Worm (Caenorhabditis elegans) whole organism, young adult: ENCODE data around the gene R166.3.

Experiments used
- B0019.2 ChIP-seq: fragments of 200-800 bp; sonication (Bioruptor generic); conservative IDR thresholded peaks from 2 replicates; pipeline ENCODE4 v1.3.6; 2022; ENCODE audit warnings: missing genetic modification reagents, missing genetic modification characterization, missing compliant biosample characterization
- F37B4.10 ChIP-seq: fragments of 200-800 bp; sonication (Bioruptor generic); IDR thresholded peaks from 2 replicates; pipeline ENCODE4 v1.3.6; 2022; ENCODE audit warnings: missing genetic modification characterization, missing compliant biosample characterization
- F52B5.7 ChIP-seq: sonication (generic microtip); optimal IDR thresholded peaks from 2 replicates; lab custom pipeline; 2016; ENCODE audit warnings: mild to moderate bottlenecking, missing genetic modification characterization, missing compliant biosample characterization
- F55B11.4 ChIP-seq: sonication (generic microtip); optimal IDR thresholded peaks from 2 replicates; lab custom pipeline; 2016; ENCODE audit warnings: missing compliant biosample characterization, missing genetic modification characterization, borderline replicate concordance; ENCODE audit not compliant: insufficient read depth
- K12H6.12 ChIP-seq: fragments of 200-800 bp; sonication (Bioruptor generic); optimal IDR thresholded peaks from 2 replicates; lab custom pipeline; 2018; ENCODE audit warnings: mild to moderate bottlenecking, missing genetic modification characterization, missing compliant biosample characterization
- Y67H2A.10 ChIP-seq: fragments of 200-800 bp; sonication (Bioruptor generic); conservative IDR thresholded peaks from 2 replicates; pipeline ENCODE4 v1.3.6; 2022; ENCODE audit warnings: missing genetic modification reagents, missing genetic modification characterization, missing compliant biosample characterization
- aptf-3 ChIP-seq: fragments of 200-800 bp; sonication (Bioruptor generic); IDR thresholded peaks from 2 replicates; pipeline ENCODE4 v1.3.6; 2022; ENCODE audit warnings: missing genetic modification characterization, missing compliant biosample characterization
- atf-7 ChIP-seq: sonication (generic microtip); optimal IDR thresholded peaks from 2 replicates; lab custom pipeline; 2017; ENCODE audit warnings: mild to moderate bottlenecking, missing genetic modification characterization, missing compliant biosample characterization
- attf-5 ChIP-seq: fragments of 200-800 bp; sonication (Bioruptor generic); optimal IDR thresholded peaks from 2 replicates; lab custom pipeline; 2018; ENCODE audit warnings: mild to moderate bottlenecking, missing genetic modification characterization, missing compliant biosample characterization
- cebp-1 ChIP-seq, 2 experiments: fragments of 200-800 bp in 1 of 2; sonication (Bioruptor generic) in 1 of 2; sonication (generic microtip) in 1 of 2; IDR thresholded peaks in 1 of 2; optimal IDR thresholded peaks in 1 of 2; 2 replicates each; pipeline versions ENCODE4 v1.3.6 to Lab custom; 2017 to 2022; ENCODE audit warnings: missing compliant biosample characterization in 2 of 2, missing genetic modification characterization in 2 of 2, mild to moderate bottlenecking in 1 of 2, missing genetic modification reagents in 1 of 2, moderate library complexity in 1 of 2
- ceh-58 ChIP-seq: fragments of 200-800 bp; sonication (Bioruptor generic); IDR thresholded peaks from 2 replicates; pipeline ENCODE4 v1.3.6; 2022; ENCODE audit warnings: missing genetic modification characterization, missing compliant biosample characterization
- ceh-79 ChIP-seq: sonication (generic microtip); optimal IDR thresholded peaks from 2 replicates; lab custom pipeline; 2017; ENCODE audit warnings: mild to moderate bottlenecking, missing genetic modification characterization, missing compliant biosample characterization
- chd-7 ChIP-seq: sonication (generic microtip); optimal IDR thresholded peaks from 2 replicates; lab custom pipeline; 2016; ENCODE audit warnings: mild to moderate bottlenecking, missing genetic modification characterization, moderate library complexity, missing compliant biosample characterization
- die-1 ChIP-seq: sonication (generic microtip); optimal IDR thresholded peaks from 2 replicates; lab custom pipeline; 2016; ENCODE audit warnings: missing genotype, mild to moderate bottlenecking, missing genetic modification characterization, missing compliant biosample characterization
- dpff-1 ChIP-seq: sonication (generic microtip); optimal IDR thresholded peaks from 2 replicates; lab custom pipeline; 2017; ENCODE audit warnings: mild to moderate bottlenecking, missing genetic modification characterization, missing compliant biosample characterization
- fkh-3 ChIP-seq: sonication (generic microtip); optimal IDR thresholded peaks from 2 replicates; lab custom pipeline; 2016; ENCODE audit warnings: mild to moderate bottlenecking, missing genetic modification characterization, missing compliant biosample characterization
- gei-17 ChIP-seq: fragments of 200-800 bp; sonication (Bioruptor generic); optimal IDR thresholded peaks from 2 replicates; lab custom pipeline; 2018; ENCODE audit warnings: mild to moderate bottlenecking, missing genetic modification characterization, missing compliant biosample characterization
- hlh-12 ChIP-seq: sonication (generic microtip); optimal IDR thresholded peaks from 2 replicates; lab custom pipeline; 2016; ENCODE audit warnings: missing genetic modification characterization, missing compliant biosample characterization
- lag-1 ChIP-seq: fragments of 200-800 bp; sonication (Bioruptor generic); IDR thresholded peaks from 2 replicates; pipeline ENCODE4 v1.3.6; 2022; ENCODE audit warnings: missing genetic modification reagents, missing genetic modification characterization, missing compliant biosample characterization
- let-526 ChIP-seq: fragments of 200-800 bp; sonication (Bioruptor generic); IDR thresholded peaks from 2 replicates; pipeline ENCODE4 v1.3.6; 2022; ENCODE audit warnings: missing genetic modification reagents, missing genetic modification characterization, missing compliant biosample characterization
- lin-26 ChIP-seq: fragments of 200-800 bp; sonication (Bioruptor generic); IDR thresholded peaks from 2 replicates; pipeline ENCODE4 v1.3.6; 2022; ENCODE audit warnings: missing genetic modification reagents, missing genetic modification characterization, missing compliant biosample characterization
- lsy-27 ChIP-seq: sonication (generic microtip); optimal IDR thresholded peaks from 2 replicates; lab custom pipeline; 2017; ENCODE audit warnings: missing genetic modification characterization, mild to moderate bottlenecking, missing compliant biosample characterization, antibody characterized with exemption, missing genotype, borderline replicate concordance; ENCODE audit not compliant: insufficient read depth
- madf-6 ChIP-seq: fragments of 200-800 bp; sonication (Bioruptor generic); IDR thresholded peaks from 2 replicates; pipeline ENCODE4 v1.3.6; 2022; ENCODE audit warnings: missing genetic modification reagents, missing genetic modification characterization, missing compliant biosample characterization
- madf-8 ChIP-seq: fragments of 200-800 bp; sonication (Bioruptor generic); conservative IDR thresholded peaks from 2 replicates; pipeline ENCODE4 v1.3.6; 2022; ENCODE audit warnings: missing genetic modification reagents, missing genetic modification characterization, missing compliant biosample characterization
- mcd-1 ChIP-seq: fragments of 200-800 bp; sonication (Bioruptor generic); IDR thresholded peaks from 2 replicates; pipeline ENCODE4 v1.3.6; 2022; ENCODE audit warnings: missing genetic modification reagents, missing genetic modification characterization, missing compliant biosample characterization
- nfya-2 ChIP-seq: fragments of 200-800 bp; sonication (Bioruptor generic); IDR thresholded peaks from 2 replicates; pipeline ENCODE4 v1.3.6; 2022; ENCODE audit warnings: missing genetic modification reagents, missing genetic modification characterization, missing compliant biosample characterization
- nhr-179 ChIP-seq: sonication (generic microtip); optimal IDR thresholded peaks from 2 replicates; lab custom pipeline; 2016; ENCODE audit warnings: mild to moderate bottlenecking, missing genetic modification characterization, missing compliant biosample characterization
- nhr-80 ChIP-seq: sonication (generic microtip); optimal IDR thresholded peaks from 2 replicates; lab custom pipeline; 2016; ENCODE audit warnings: missing genetic modification characterization, missing compliant biosample characterization
- rcor-1 ChIP-seq: fragments of 200-800 bp; sonication (Bioruptor generic); IDR thresholded peaks from 2 replicates; pipeline ENCODE4 v1.3.6; 2022; ENCODE audit warnings: missing genetic modification reagents, missing genetic modification characterization, missing compliant biosample characterization
- sptf-2 ChIP-seq: fragments of 200-800 bp; sonication (Bioruptor generic); optimal IDR thresholded peaks from 2 replicates; lab custom pipeline; 2018; ENCODE audit warnings: mild to moderate bottlenecking, missing genetic modification characterization, missing compliant biosample characterization
- zfh-2 ChIP-seq: fragments of 200-800 bp; sonication (Bioruptor generic); conservative IDR thresholded peaks from 2 replicates; pipeline ENCODE4 v1.3.6; 2022; ENCODE audit warnings: missing genetic modification reagents, missing genetic modification characterization, missing compliant biosample characterization
- ztf-18 ChIP-seq: sonication (generic microtip); optimal IDR thresholded peaks from 2 replicates; lab custom pipeline; 2016; ENCODE audit warnings: missing genotype, mild to moderate bottlenecking, missing genetic modification characterization, missing compliant biosample characterization
- ztf-28 ChIP-seq: fragments of 200-800 bp; sonication (Bioruptor generic); IDR thresholded peaks from 2 replicates; pipeline ENCODE4 v1.3.6; 2022; ENCODE audit warnings: missing genetic modification reagents, missing genetic modification characterization, missing compliant biosample characterization
- ztf-3 ChIP-seq: fragments of 200-800 bp; sonication (Bioruptor generic); optimal IDR thresholded peaks from 2 replicates; lab custom pipeline; 2018; ENCODE audit warnings: mild to moderate bottlenecking, missing genetic modification characterization, missing compliant biosample characterization
- ztf-6 ChIP-seq: fragments of 200-800 bp; sonication (Bioruptor generic); IDR thresholded peaks from 2 replicates; pipeline ENCODE4 v1.3.6; 2022; ENCODE audit warnings: missing genetic modification reagents, missing genetic modification characterization, missing compliant biosample characterization

The R166.3 gene

DNA sequence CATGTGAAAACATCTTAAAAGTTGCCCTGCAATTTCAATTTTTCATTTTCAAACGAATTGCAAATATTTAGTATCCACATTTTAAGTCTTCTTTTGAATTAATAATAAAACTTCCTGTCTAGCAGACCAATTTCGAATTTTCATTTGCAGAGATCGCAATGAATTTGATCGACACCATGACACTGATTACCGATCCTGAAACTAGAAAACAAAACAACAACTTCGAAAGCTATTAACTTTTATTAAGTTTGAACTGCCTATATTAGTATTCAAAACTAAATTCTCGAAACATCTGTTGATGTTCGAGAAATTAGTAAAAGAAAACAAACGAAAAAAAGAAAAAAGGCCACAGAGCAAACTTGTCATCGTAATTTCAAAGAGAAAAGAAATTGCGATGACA, 35.0 kb upstream of the R166.3 start (continued):
- 0 out of 2 replicates have a peak, but pooled peaks have one; percentile 19 for TF ChIP-seq rcor-1 (GFP tag; lab: Robert Waterston, UW)

DNA sequence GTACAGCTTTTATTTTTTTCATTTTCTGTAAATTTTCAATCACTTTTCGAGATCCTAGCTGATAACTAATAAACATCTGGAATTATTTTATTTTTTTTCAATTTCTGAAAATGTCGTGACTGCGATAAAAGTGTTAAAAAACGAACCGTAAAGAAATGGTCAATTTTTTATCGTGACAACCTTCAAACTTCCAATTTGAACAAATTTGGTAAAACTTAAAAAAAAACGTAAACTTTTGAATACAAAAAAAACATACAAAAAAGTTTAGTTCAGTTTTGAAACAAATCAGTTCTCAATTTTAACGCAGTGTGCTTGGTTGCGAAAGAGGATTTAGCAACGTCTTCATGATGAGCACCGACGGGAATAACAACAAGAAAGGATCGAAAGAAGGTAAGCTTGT, 32.8 kb upstream of the R166.3 start, which contains the start of gene C06A1.3:
TSS of gene C06A1.3 (plus strand) at position 301 of the 400 bp plus-strand sequence.
- TF ChIP-seq mcd-1 (GFP tag; lab: Robert Waterston, UW) (no peak), lag-1 (GFP tag; lab: Robert Waterston, UW) (no peak), madf-8 (GFP tag; lab: Robert Waterston, UW) (no peak), gei-17 (GFP tag; lab: Kevin White, UChicago) (no peak), nhr-80 (tag; lab: Kevin White, UChicago) (no peak), F52B5.7 (tag; lab: Kevin White, UChicago) (no peak), F37B4.10 (GFP tag; lab: Robert Waterston, UW) (no peak), ceh-79 (tag; lab: Kevin White, UChicago) (no peak), B0019.2 (no peak), nfya-2 (GFP tag; lab: Robert Waterston, UW) (no peak), ceh-58 (no peak), chd-7 (no peak), F55B11.4 (tag; lab: Kevin White, UChicago) (no peak), lin-26 (GFP tag; lab: Robert Waterston, UW) (no peak)

ce11 chrII:10570302-10570701, 31.2 kb upstream of the R166.3 start, which contains the start of gene txt-13:
txt-13 (plus strand) TSS chrII:10570602.
- TF ChIP-seq chd-7 (no peak), aptf-3 (GFP tag; lab: Robert Waterston, UW) (no peak), lin-26 (GFP tag; lab: Robert Waterston, UW) (no peak), F52B5.7 (tag; lab: Kevin White, UChicago) (no peak), K12H6.12 (tag; lab: Kevin White, UChicago) (no peak), gei-17 (GFP tag; lab: Kevin White, UChicago) (no peak), dpff-1 (tag; lab: Kevin White, UChicago) (no peak), zfh-2 (no peak)

DNA sequence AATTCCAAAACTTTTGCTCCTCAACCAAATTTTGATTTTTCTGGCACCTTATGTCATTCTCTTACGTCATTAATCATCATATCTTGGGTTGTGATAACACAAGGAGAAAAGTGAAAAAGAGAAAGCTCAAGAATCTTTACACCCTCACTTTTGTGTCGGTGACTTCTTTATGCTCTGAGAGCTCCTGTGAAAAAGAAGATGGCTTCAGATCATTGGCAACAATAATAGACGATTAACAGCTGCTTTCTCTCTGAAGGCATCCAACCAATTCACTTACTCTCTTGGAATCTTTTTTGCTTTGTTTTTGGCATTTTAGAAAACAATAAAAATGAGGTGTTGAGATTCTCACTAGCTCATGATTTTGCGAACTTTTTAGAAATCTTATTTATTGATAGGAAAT, 30.4 kb upstream of the R166.3 start:
- TF ChIP-seq ztf-3 (GFP tag; lab: Kevin White, UChicago), result no peak
- no peak for TF ChIP-seq let-526 (GFP tag; lab: Robert Waterston, UW)
- no peak for TF ChIP-seq madf-6
- TF ChIP-seq ztf-18 (tag; lab: Kevin White, UChicago), result no peak
- TF ChIP-seq nhr-179 (tag; lab: Kevin White, UChicago), result no peak
- no peak for TF ChIP-seq attf-5 (GFP tag; lab: Kevin White, UChicago)
- TF ChIP-seq ztf-6 (GFP tag; lab: Robert Waterston, UW), result no peak
- no peak for TF ChIP-seq die-1 (tag; lab: Kevin White, UChicago)
- no peak for TF ChIP-seq Y67H2A.10 (GFP tag; lab: Robert Waterston, UW)
- no peak for TF ChIP-seq hlh-12 (tag; lab: Kevin White, UChicago)
- no peak for TF ChIP-seq ztf-28 (GFP tag; lab: Robert Waterston, UW)

ce11 chrII:10566458-10566857, 27.3 kb upstream of the R166.3 start:
- TF ChIP-seq zfh-2 (peak; percentile 59), ztf-18 (tag; lab: Kevin White, UChicago) (no peak)

ce11 chrII:10564578-10564977, 25.4 kb upstream of the R166.3 start, which contains the start of the genes C06A1.6 and C06A1.7:
C06A1.6 (minus strand) TSS chrII:10564678.
C06A1.7 (plus strand) TSS chrII:10564891.
- TF ChIP-seq die-1 (tag; lab: Kevin White, UChicago), result no peak
- no peak for TF ChIP-seq fkh-3
- TF ChIP-seq sptf-2 (GFP tag; lab: Kevin White, UChicago), result no peak
- TF ChIP-seq cebp-1 (GFP tag; IDR thresholded peaks at IDR 0.05; lab: Robert Waterston, UW), result no peak
- no peak for TF ChIP-seq cebp-1 (tag; optimal IDR thresholded peaks at IDR 0.05; lab: Kevin White, UChicago)
- no peak for TF ChIP-seq atf-7 (tag; lab: Kevin White, UChicago)
- TF ChIP-seq lsy-27 (tag; lab: Kevin White, UChicago), result no peak
